Worm (Caenorhabditis elegans): ENCODE results near the gene mct-5.

Gene mct-5

ce11 chrII:7106313-7106712, 7.9 kb upstream of the mct-5 start:
- TF ChIP-seq mep-1 (tag; optimal IDR thresholded peaks at IDR 0.05), result no peak
- no peak for TF ChIP-seq pha-4 (tag; optimal IDR thresholded peaks at IDR 0.05)
- TF ChIP-seq drap-1 (GFP tag; optimal IDR thresholded peaks at IDR 0.05), result no peak
- no peak for TF ChIP-seq nhr-28 (tag; optimal IDR thresholded peaks at IDR 0.05)
- TF ChIP-seq mab-5 (tag; optimal IDR thresholded peaks at IDR 0.05), result no peak
- no peak for TF ChIP-seq snpc-4 (tag; optimal IDR thresholded peaks at IDR 0.05)
- no peak for TF ChIP-seq blmp-1 (tag; optimal IDR thresholded peaks at IDR 0.05)
- no peak for TF ChIP-seq hlh-1 (tag; optimal IDR thresholded peaks at IDR 0.05)
- TF ChIP-seq ceh-43 (GFP tag; optimal IDR thresholded peaks at IDR 0.05), result no peak
- no peak for TF ChIP-seq unc-120 (tag; optimal IDR thresholded peaks at IDR 0.05; ENCODE audit: poor library complexity, severe bottlenecking)
- no peak for TF ChIP-seq lin-32 (GFP tag; optimal IDR thresholded peaks at IDR 0.05)

ce11 chrII:7104794-7105613, 6.6 kb upstream of the mct-5 start, which contains the start of the genes farl-11 and rpl-33:
TSS of gene farl-11 (minus strand) at chrII:7105035.
TSS of gene rpl-33 (plus strand) at chrII:7105563.
- TF ChIP-seq ces-1 (GFP tag; optimal IDR thresholded peaks at IDR 0.05) (peak; percentile 76), mep-1 (tag; optimal IDR thresholded peaks at IDR 0.05) (peak; percentile 88), flh-1 (GFP tag; optimal IDR thresholded peaks at IDR 0.05) (no peak), nhr-237 (tag; optimal IDR thresholded peaks at IDR 0.05) (peak; percentile 92), mab-5 (tag; optimal IDR thresholded peaks at IDR 0.05) (peak; percentile 41), unc-62 (GFP tag; optimal IDR thresholded peaks at IDR 0.05) (peak; percentile 73), nhr-12 (tag; optimal IDR thresholded peaks at IDR 0.05) (no peak), pha-4 (tag; optimal IDR thresholded peaks at IDR 0.05) (peak; percentile 81), ceh-39 (tag; optimal IDR thresholded peaks at IDR 0.05) (peak; percentile 79), ham-2 (GFP tag; optimal IDR thresholded peaks at IDR 0.05) (no peak), lin-13 (tag; optimal IDR thresholded peaks at IDR 0.05) (peak; percentile 63), unc-120 (tag; optimal IDR thresholded peaks at IDR 0.05; ENCODE audit: poor library complexity, severe bottlenecking) (peak; percentile 4), sptf-1 (tag; optimal IDR thresholded peaks at IDR 0.05) (peak; percentile 33), hlh-1 (tag; optimal IDR thresholded peaks at IDR 0.05) (peak; percentile 61), lsy-2 (tag; optimal IDR thresholded peaks at IDR 0.05) (peak; percentile 98), M03D4.4 (tag; optimal IDR thresholded peaks at IDR 0.05) (no peak), mls-2 (tag; optimal IDR thresholded peaks at IDR 0.05) (peak; percentile 5)

- TF ChIP-seq zip-8 (tag; optimal IDR thresholded peaks at IDR 0.05) (no peak), M03D4.4 (tag; optimal IDR thresholded peaks at IDR 0.05) (no peak), mab-5 (tag; optimal IDR thresholded peaks at IDR 0.05) (no peak), ces-1 (GFP tag; optimal IDR thresholded peaks at IDR 0.05) (no peak), mep-1 (tag; optimal IDR thresholded peaks at IDR 0.05) (no peak), flh-1 (GFP tag; optimal IDR thresholded peaks at IDR 0.05) (no peak), nhr-76 (tag; optimal IDR thresholded peaks at IDR 0.05) (no peak), sptf-1 (tag; optimal IDR thresholded peaks at IDR 0.05) (no peak), unc-39 (tag; optimal IDR thresholded peaks at IDR 0.05) (no peak), elt-1 (tag; optimal IDR thresholded peaks at IDR 0.05; ENCODE audit: borderline replicate concordance, insufficient read depth) (no peak)
Observed at ce11 chrII:7103111-7103510, 4.7 kb upstream of the mct-5 start.

ce11 chrII:7102288-7102687, 3.9 kb upstream of the mct-5 start:
- TF ChIP-seq unc-39 (tag; optimal IDR thresholded peaks at IDR 0.05) (no peak), bed-3 (GFP tag; optimal IDR thresholded peaks at IDR 0.05) (no peak), mep-1 (tag; optimal IDR thresholded peaks at IDR 0.05) (no peak), zip-8 (tag; optimal IDR thresholded peaks at IDR 0.05) (no peak), nhr-12 (tag; optimal IDR thresholded peaks at IDR 0.05) (no peak), ztf-11 (tag; optimal IDR thresholded peaks at IDR 0.05) (no peak), nhr-2 (tag; optimal IDR thresholded peaks at IDR 0.05) (no peak), nhr-28 (tag; optimal IDR thresholded peaks at IDR 0.05) (no peak), unc-120 (tag; optimal IDR thresholded peaks at IDR 0.05; ENCODE audit: poor library complexity, severe bottlenecking) (no peak), nhr-76 (tag; optimal IDR thresholded peaks at IDR 0.05) (no peak), ceh-83 (GFP tag; optimal IDR thresholded peaks at IDR 0.05) (no peak), M03D4.4 (tag; optimal IDR thresholded peaks at IDR 0.05) (no peak), cnd-1 (tag; optimal IDR thresholded peaks at IDR 0.05) (no peak), mab-5 (tag; optimal IDR thresholded peaks at IDR 0.05) (no peak), sptf-1 (tag; optimal IDR thresholded peaks at IDR 0.05) (no peak), nhr-237 (tag; optimal IDR thresholded peaks at IDR 0.05) (no peak)
